Fruit fly (Drosophila melanogaster) whole organism, embryonic: ENCODE results near the gene Trpgamma.

Experiments
- Bteb2 ChIP-seq: fragments of 200-800 bp; sonication (Bioruptor generic); optimal IDR thresholded peaks from 2 replicates; lab custom pipeline; 2016; ENCODE audit warnings: missing biosample characterization, missing genetic modification characterization
- C15 ChIP-seq: fragments of 200-800 bp; sonication (Bioruptor generic); IDR thresholded peaks from 3 replicates; pipeline ENCODE4 v1.3.6; 2022; ENCODE audit warnings: missing biosample characterization, missing genetic modification characterization
- CG13775 ChIP-seq: fragments of 200-800 bp; sonication (Bioruptor generic); optimal IDR thresholded peaks from 3 replicates; lab custom pipeline; 2017; ENCODE audit warnings: missing biosample characterization, mild to moderate bottlenecking, missing genetic modification characterization
- CG14965 ChIP-seq: fragments of 200-800 bp; sonication (Bioruptor generic); optimal IDR thresholded peaks from 2 replicates; lab custom pipeline; 2016; ENCODE audit warnings: missing biosample characterization, missing genetic modification characterization, borderline replicate concordance
- CG15011 ChIP-seq: fragments of 200-800 bp; sonication (Bioruptor generic); optimal IDR thresholded peaks from 3 replicates; lab custom pipeline; 2018; ENCODE audit warnings: missing biosample characterization, mild to moderate bottlenecking, missing genetic modification characterization
- CG1602 ChIP-seq: fragments of 200-800 bp; sonication (Bioruptor generic); optimal IDR thresholded peaks from 3 replicates; lab custom pipeline; 2016; ENCODE audit warnings: missing biosample characterization, missing genetic modification characterization
- CG17385 ChIP-seq: fragments of 200-800 bp; sonication (Bioruptor generic); optimal IDR thresholded peaks from 3 replicates; lab custom pipeline; 2018; ENCODE audit warnings: missing biosample characterization, mild to moderate bottlenecking, missing genetic modification characterization
- CG17568 ChIP-seq: fragments of 200-800 bp; sonication (Bioruptor generic); optimal IDR thresholded peaks from 2 replicates; lab custom pipeline; 2018; ENCODE audit warnings: missing biosample characterization, mild to moderate bottlenecking, missing genetic modification characterization, moderate library complexity
- CG1792 ChIP-seq: fragments of 200-800 bp; sonication (Bioruptor generic); optimal IDR thresholded peaks from 2 replicates; lab custom pipeline; 2016; ENCODE audit warnings: missing biosample characterization, missing genetic modification characterization
- CG2199 ChIP-seq: fragments of 200-800 bp; sonication (Bioruptor generic); IDR thresholded peaks from 3 replicates; pipeline ENCODE4 v1.3.6; 2022; ENCODE audit warnings: missing biosample characterization, missing genetic modification characterization
- CG2712 ChIP-seq: fragments of 200-800 bp; optimal IDR thresholded peaks from 3 replicates; lab custom pipeline; 2019; ENCODE audit warnings: missing biosample characterization, mild to moderate bottlenecking, missing genetic modification characterization, moderate library complexity
- CG2875 ChIP-seq: fragments of 200-800 bp; sonication (Bioruptor generic); optimal IDR thresholded peaks from 2 replicates; lab custom pipeline; 2017; ENCODE audit warnings: missing biosample characterization, mild to moderate bottlenecking, missing genetic modification characterization, missing genetic modification reagents
- CG31388 ChIP-seq: fragments of 200-800 bp; sonication (Bioruptor generic); optimal IDR thresholded peaks from 2 replicates; lab custom pipeline; 2016; ENCODE audit warnings: missing biosample characterization, missing genetic modification characterization
- CG4328 ChIP-seq: fragments of 200-800 bp; sonication (Bioruptor generic); optimal IDR thresholded peaks from 3 replicates; lab custom pipeline; 2017; ENCODE audit warnings: missing biosample characterization, missing genetic modification reagents, missing genetic modification characterization
- CG4424 ChIP-seq: fragments of 200-800 bp; sonication (Bioruptor generic); optimal IDR thresholded peaks from 3 replicates; lab custom pipeline; 2016; ENCODE audit warnings: missing biosample characterization, missing genetic modification characterization
- CG6272 ChIP-seq: fragments of 200-800 bp; sonication (Bioruptor generic); IDR thresholded peaks from 2 replicates; pipeline ENCODE4 v1.3.6; 2022; ENCODE audit warnings: missing biosample characterization, missing genetic modification characterization
- CG8089 ChIP-seq: fragments of 200-800 bp; sonication (Bioruptor generic); optimal IDR thresholded peaks from 3 replicates; lab custom pipeline; 2016; ENCODE audit warnings: missing biosample characterization, missing genetic modification characterization
- CG8478 ChIP-seq: fragments of >200 bp; optimal IDR thresholded peaks from 2 replicates; lab custom pipeline; 2018
- Drgx ChIP-seq: fragments of 200-800 bp; sonication (Bioruptor generic); IDR thresholded peaks from 2 replicates; pipeline ENCODE4 v1.3.6; 2022; ENCODE audit warnings: missing biosample characterization, missing genetic modification characterization
- GATAe ChIP-seq: fragments of 200-800 bp; sonication (Bioruptor generic); conservative IDR thresholded peaks from 2 replicates; pipeline ENCODE4 v1.3.6; 2022; ENCODE audit warnings: missing biosample characterization, missing genetic modification characterization
- Gug ChIP-seq: fragments of 200-800 bp; sonication (Bioruptor generic); IDR thresholded peaks from 4 replicates; pipeline ENCODE4 v1.3.6; 2022; ENCODE audit warnings: missing biosample characterization, missing genetic modification characterization
- H2.0 ChIP-seq: fragments of 200-800 bp; sonication (Bioruptor generic); IDR thresholded peaks from 2 replicates; pipeline ENCODE4 v1.3.6; 2022; ENCODE audit warnings: missing biosample characterization, missing genetic modification characterization
- HLHmδ ChIP-seq: fragments of 200-800 bp; sonication (Bioruptor generic); optimal IDR thresholded peaks from 2 replicates; lab custom pipeline; 2018; ENCODE audit warnings: missing biosample characterization, mild to moderate bottlenecking, missing genetic modification characterization, moderate library complexity
- Hmr ChIP-seq: fragments of 200-800 bp; sonication (Bioruptor generic); optimal IDR thresholded peaks from 3 replicates; lab custom pipeline; 2017; ENCODE audit warnings: mild to moderate bottlenecking, missing biosample characterization, missing genetic modification reagents, missing genetic modification characterization
- Hr39 ChIP-seq: fragments of >200 bp; optimal IDR thresholded peaks from 2 replicates; lab custom pipeline; 2017
- Med ChIP-seq: fragments of 200-800 bp; sonication (Bioruptor generic); peaks from one replicate; lab custom pipeline; 2016; ENCODE audit warnings: missing biosample characterization, missing genetic modification characterization, mild to moderate bottlenecking, inconsistent platforms, moderate library complexity
- Nf-YB ChIP-seq: fragments of 200-800 bp; sonication (Bioruptor generic); optimal IDR thresholded peaks from 3 replicates; lab custom pipeline; 2019; ENCODE audit warnings: missing biosample characterization, mild to moderate bottlenecking, missing genetic modification characterization, moderate library complexity
- Optix ChIP-seq: fragments of 200-800 bp; sonication (Bioruptor generic); IDR thresholded peaks from 3 replicates; pipeline ENCODE4 v1.3.6; 2022; ENCODE audit warnings: missing biosample characterization, missing genetic modification characterization
- Rfx ChIP-seq: fragments of 200-800 bp; sonication (Bioruptor generic); IDR thresholded peaks from 2 replicates; pipeline ENCODE4 v1.3.6; 2022; ENCODE audit warnings: missing biosample characterization, missing genetic modification characterization
- bigmax ChIP-seq: fragments of 200-800 bp; sonication (Bioruptor generic); optimal IDR thresholded peaks from 2 replicates; lab custom pipeline; 2018; ENCODE audit warnings: missing biosample characterization, mild to moderate bottlenecking, missing genetic modification characterization
- cg ChIP-seq: fragments of 200-800 bp; sonication (Bioruptor generic); optimal IDR thresholded peaks from 3 replicates; lab custom pipeline; 2019; ENCODE audit warnings: missing biosample characterization, mild to moderate bottlenecking, missing genetic modification characterization, moderate library complexity
- corto ChIP-seq: fragments of 200-800 bp; sonication (Bioruptor generic); optimal IDR thresholded peaks from 2 replicates; lab custom pipeline; 2016; ENCODE audit warnings: missing biosample characterization, mild to moderate bottlenecking, missing genetic modification characterization, moderate library complexity
- ham ChIP-seq: fragments of 200-800 bp; sonication (Bioruptor generic); IDR thresholded peaks from 2 replicates; pipeline ENCODE4 v1.3.6; 2022; ENCODE audit warnings: missing biosample characterization, missing genetic modification characterization
- luna ChIP-seq: fragments of 200-800 bp; sonication (Bioruptor generic); optimal IDR thresholded peaks from 2 replicates; lab custom pipeline; 2016; ENCODE audit warnings: missing biosample characterization, missing genetic modification characterization
- mld ChIP-seq: fragments of 200-800 bp; sonication (Bioruptor generic); IDR thresholded peaks from 3 replicates; pipeline ENCODE4 v1.3.6; 2022; ENCODE audit warnings: missing biosample characterization, missing genetic modification characterization; ENCODE audit not compliant: partially characterized antibody
- nom ChIP-seq: fragments of 200-800 bp; sonication (Bioruptor generic); optimal IDR thresholded peaks from 2 replicates; lab custom pipeline; 2017; ENCODE audit warnings: missing biosample characterization, missing genetic modification characterization, mild to moderate bottlenecking, moderate library complexity, missing genetic modification reagents
- oc ChIP-seq: fragments of 200-800 bp; sonication (Bioruptor generic); optimal IDR thresholded peaks from 2 replicates; lab custom pipeline; 2018; ENCODE audit warnings: missing biosample characterization, mild to moderate bottlenecking, missing genetic modification characterization, moderate library complexity
- pnt ChIP-seq: fragments of 200-800 bp; sonication (Bioruptor generic); optimal IDR thresholded peaks from 3 replicates; lab custom pipeline; 2016; ENCODE audit warnings: missing biosample characterization, missing genetic modification characterization
- sens ChIP-seq: fragments of 200-800 bp; sonication (Bioruptor generic); peaks from one replicate; lab custom pipeline; 2016; ENCODE audit warnings: missing biosample characterization, missing genetic modification characterization
- unc-4 ChIP-seq: fragments of 200-800 bp; sonication (Bioruptor generic); IDR thresholded peaks from 2 replicates; pipeline ENCODE4 v1.3.6; 2022; ENCODE audit warnings: missing biosample characterization, missing genetic modification characterization; ENCODE audit not compliant: partially characterized antibody
- wek ChIP-seq: fragments of 200-800 bp; sonication (Bioruptor generic); optimal IDR thresholded peaks from 3 replicates; lab custom pipeline; 2018; ENCODE audit warnings: missing biosample characterization, mild to moderate bottlenecking, missing genetic modification characterization, moderate library complexity
- zf30C ChIP-seq: fragments of 200-800 bp; sonication (Bioruptor generic); optimal IDR thresholded peaks from 3 replicates; lab custom pipeline; 2018; ENCODE audit warnings: missing biosample characterization, mild to moderate bottlenecking, missing genetic modification characterization

The Trpgamma gene

dm6 chr2L:16686412-16687043 is 10.0 kb upstream of the Trpgamma start (continued):
- TF ChIP-seq CG4328 (no peak), C15 (GFP tag; lab: Robert Waterston, UW) (no peak), mld (GFP tag; lab: Robert Waterston, UW) (no peak), Bteb2 (GFP tag; lab: Kevin White, UChicago) (no peak), pnt (GFP tag; lab: Kevin White, UChicago) (no peak), wek (GFP tag; lab: Kevin White, UChicago) (no peak), H2.0 (GFP tag; lab: Robert Waterston, UW) (peak; percentile 7; the same call in 1 of the 2 replicates), luna (GFP tag; lab: Kevin White, UChicago) (no peak), Med (GFP tag; lab: Kevin White, UChicago) (peak; percentile 76), CG4424 (GFP tag; lab: Kevin White, UChicago) (no peak), Nf-YB (no peak), Gug (GFP tag; lab: Robert Waterston, UW) (0 out of 4 replicates have a peak, but pooled peaks have one; percentile 19), CG14965 (GFP tag; lab: Kevin White, UChicago) (no peak), ham (GFP tag; lab: Robert Waterston, UW) (no peak), GATAe (GFP tag; lab: Robert Waterston, UW) (no peak), CG8089 (GFP tag; lab: Kevin White, UChicago) (no peak), corto (GFP tag; lab: Kevin White, UChicago) (peak; percentile 24), sens (GFP tag; lab: Kevin White, UChicago) (peak; percentile 7), CG17385 (GFP tag; lab: Kevin White, UChicago) (peak; percentile 11), Hmr (GFP tag; lab: Kevin White, UChicago) (no peak), CG6272 (GFP tag; lab: Robert Waterston, UW) (no peak), unc-4 (no peak), zf30C (GFP tag; lab: Kevin White, UChicago) (peak; percentile 76), Optix (no peak), Drgx (GFP tag; lab: Robert Waterston, UW) (peak; percentile 37; the same call in 1 of the 2 replicates), CG15011 (GFP tag; lab: Kevin White, UChicago) (no peak), Hr39 (lab: Kevin White, UChicago) (no peak), HLHmδ (no peak), nom (peak; percentile 93), CG13775 (GFP tag; lab: Kevin White, UChicago) (no peak), CG1792 (GFP tag; lab: Kevin White, UChicago) (no peak), CG2199 (GFP tag; lab: Robert Waterston, UW) (0 out of 3 replicates have a peak, but pooled peaks have one; percentile 10), CG2875 (no peak), CG8478 (no peak), oc (tag; lab: Kevin White, UChicago) (no peak), CG31388 (GFP tag; lab: Kevin White, UChicago) (no peak), CG1602 (GFP tag; lab: Kevin White, UChicago) (no peak), CG17568 (GFP tag; lab: Kevin White, UChicago) (no peak), Rfx (GFP tag; lab: Robert Waterston, UW) (no peak), bigmax (GFP tag; lab: Kevin White, UChicago) (no peak), cg (peak; percentile 35), CG2712 (tag; lab: Kevin White, UChicago) (no peak)
